Worm (Caenorhabditis elegans) whole organism, L3 larva: ENCODE results near the gene F10A3.17.

ENCODE experiments used
- R02D3.7 ChIP-seq: fragments of 150-350 bp; optimal IDR thresholded peaks from 2 replicates; lab custom pipeline; 2014; ENCODE audit warnings: missing biosample characterization, missing genetic modification characterization
- ZK546.5 ChIP-seq: sonication (generic microtip); optimal IDR thresholded peaks from 2 replicates; lab custom pipeline; 2017; ENCODE audit warnings: missing biosample characterization, missing genetic modification characterization
- aly-2 ChIP-seq: fragments of 150-350 bp; optimal IDR thresholded peaks from 2 replicates; lab custom pipeline; 2014; ENCODE audit warnings: missing biosample characterization, missing genetic modification characterization
- ceh-16 ChIP-seq: sonication (generic microtip); optimal IDR thresholded peaks from 2 replicates; lab custom pipeline; 2017; ENCODE audit warnings: missing biosample characterization, missing genetic modification characterization
- ceh-28 ChIP-seq: fragments of 150-350 bp; optimal IDR thresholded peaks from 2 replicates; lab custom pipeline; 2014; ENCODE audit warnings: missing biosample characterization, missing genetic modification reagents, missing genetic modification characterization
- ceh-9 ChIP-seq: sonication (generic microtip); optimal IDR thresholded peaks from 2 replicates; lab custom pipeline; 2018; ENCODE audit warnings: missing biosample characterization, missing genetic modification characterization
- egl-27 ChIP-seq: sonication (generic microtip); optimal IDR thresholded peaks from 4 replicates; lab custom pipeline; 2017; ENCODE audit warnings: missing biosample characterization, missing genetic modification reagents, missing genetic modification characterization
- egl-5 ChIP-seq: fragments of 150-350 bp; optimal IDR thresholded peaks from 2 replicates; lab custom pipeline; 2017; ENCODE audit warnings: missing biosample characterization, missing genetic modification reagents, missing genetic modification characterization, inconsistent platforms
- elt-1 ChIP-seq: fragments of 150-350 bp; optimal IDR thresholded peaks from 2 replicates; lab custom pipeline; 2014; ENCODE audit warnings: missing biosample characterization, missing genetic modification characterization
- elt-2 ChIP-seq: sonication (generic microtip); optimal IDR thresholded peaks from 2 replicates; lab custom pipeline; 2016; ENCODE audit warnings: missing genetic modification reagents, mild to moderate bottlenecking, missing genetic modification characterization, missing compliant biosample characterization
- eor-1 ChIP-seq, 2 experiments: fragments of 150-350 bp; optimal IDR thresholded peaks; 2 replicates each; lab custom pipeline; 2014 to 2018; ENCODE audit warnings: missing biosample characterization in 2 of 2, missing genetic modification characterization in 2 of 2
- fos-1 ChIP-seq: fragments of 150-350 bp; optimal IDR thresholded peaks from 2 replicates; lab custom pipeline; 2014; ENCODE audit warnings: missing biosample characterization, missing genetic modification characterization
- lin-15B ChIP-seq: fragments of 150-350 bp; optimal IDR thresholded peaks from 2 replicates; lab custom pipeline; 2014; ENCODE audit warnings: missing biosample characterization, missing genetic modification characterization
- lin-39 ChIP-seq: fragments of 150-350 bp; optimal IDR thresholded peaks from 2 replicates; lab custom pipeline; 2018; ENCODE audit warnings: missing biosample characterization, missing genetic modification reagents, missing genetic modification characterization
- mdl-1 ChIP-seq: fragments of 150-350 bp; optimal IDR thresholded peaks from 2 replicates; lab custom pipeline; 2014; ENCODE audit warnings: missing biosample characterization, missing genetic modification characterization
- mml-1 ChIP-seq: fragments of 150-350 bp; sonication (generic microtip); optimal IDR thresholded peaks from 3 replicates; lab custom pipeline; 2014; ENCODE audit warnings: missing biosample characterization, missing genetic modification characterization
- nhr-11 ChIP-seq: fragments of 150-350 bp; optimal IDR thresholded peaks from 2 replicates; lab custom pipeline; 2014; ENCODE audit warnings: missing biosample characterization, missing genetic modification characterization
- nhr-12 ChIP-seq: fragments of 150-350 bp; optimal IDR thresholded peaks from 2 replicates; lab custom pipeline; 2014; ENCODE audit warnings: missing biosample characterization, missing genetic modification characterization
- nhr-23 ChIP-seq: fragments of 150-350 bp; optimal IDR thresholded peaks from 2 replicates; lab custom pipeline; 2014; ENCODE audit warnings: missing biosample characterization, missing genetic modification reagents, missing genetic modification characterization
- nhr-237 ChIP-seq: fragments of 150-350 bp; optimal IDR thresholded peaks from 2 replicates; lab custom pipeline; 2014; ENCODE audit warnings: missing biosample characterization, missing genetic modification characterization
- nhr-28 ChIP-seq: fragments of 150-350 bp; optimal IDR thresholded peaks from 2 replicates; lab custom pipeline; 2014; ENCODE audit warnings: missing biosample characterization, missing genetic modification characterization
- nhr-43 ChIP-seq: sonication (generic microtip); optimal IDR thresholded peaks from 2 replicates; lab custom pipeline; 2016; ENCODE audit warnings: mild to moderate bottlenecking, missing genetic modification characterization, missing compliant biosample characterization; ENCODE audit not compliant: poor library complexity, severe bottlenecking
- nhr-67 ChIP-seq: fragments of 150-350 bp; optimal IDR thresholded peaks from 2 replicates; lab custom pipeline; 2014; ENCODE audit warnings: missing biosample characterization, missing genetic modification characterization
- nhr-76 ChIP-seq: fragments of 150-350 bp; sonication (generic microtip); optimal IDR thresholded peaks from 5 replicates; lab custom pipeline; 2014; ENCODE audit warnings: missing biosample characterization, missing genetic modification characterization
- nhr-77 ChIP-seq: fragments of 150-350 bp; optimal IDR thresholded peaks from 2 replicates; lab custom pipeline; 2014; ENCODE audit warnings: missing biosample characterization, missing genetic modification characterization
- pha-4 ChIP-seq: fragments of 150-350 bp; optimal IDR thresholded peaks from 2 replicates; lab custom pipeline; 2014; ENCODE audit warnings: missing biosample characterization, missing genetic modification reagents, missing genetic modification characterization
- pqm-1 ChIP-seq: fragments of 150-350 bp; optimal IDR thresholded peaks from 2 replicates; lab custom pipeline; 2017; ENCODE audit warnings: missing biosample characterization, missing genetic modification characterization, inconsistent platforms
- sea-2 ChIP-seq: fragments of 150-350 bp; sonication (generic microtip); optimal IDR thresholded peaks from 4 replicates; lab custom pipeline; 2014; ENCODE audit warnings: missing biosample characterization, missing genetic modification reagents, missing genetic modification characterization
- skn-1 ChIP-seq: fragments of 150-350 bp; optimal IDR thresholded peaks from 2 replicates; lab custom pipeline; 2014; ENCODE audit warnings: missing biosample characterization, missing genetic modification characterization
- unc-39 ChIP-seq: sonication (generic microtip); optimal IDR thresholded peaks from 4 replicates; lab custom pipeline; 2017; ENCODE audit warnings: missing biosample characterization, missing genetic modification characterization
- unc-62 ChIP-seq: fragments of 150-350 bp; sonication (generic microtip); optimal IDR thresholded peaks from 4 replicates; lab custom pipeline; 2014; ENCODE audit warnings: missing biosample characterization, missing genetic modification reagents, missing genetic modification characterization
- zag-1 ChIP-seq: fragments of 150-350 bp; optimal IDR thresholded peaks from 2 replicates; lab custom pipeline; 2014; ENCODE audit warnings: missing biosample characterization, missing genetic modification characterization
- ztf-11 ChIP-seq: fragments of 150-350 bp; optimal IDR thresholded peaks from 2 replicates; lab custom pipeline; 2014; ENCODE audit warnings: missing biosample characterization, missing genetic modification characterization
- ztf-4 ChIP-seq: fragments of 150-350 bp; optimal IDR thresholded peaks from 2 replicates; lab custom pipeline; 2014; ENCODE audit warnings: missing biosample characterization, missing genetic modification characterization

Gene F10A3.17

DNA sequence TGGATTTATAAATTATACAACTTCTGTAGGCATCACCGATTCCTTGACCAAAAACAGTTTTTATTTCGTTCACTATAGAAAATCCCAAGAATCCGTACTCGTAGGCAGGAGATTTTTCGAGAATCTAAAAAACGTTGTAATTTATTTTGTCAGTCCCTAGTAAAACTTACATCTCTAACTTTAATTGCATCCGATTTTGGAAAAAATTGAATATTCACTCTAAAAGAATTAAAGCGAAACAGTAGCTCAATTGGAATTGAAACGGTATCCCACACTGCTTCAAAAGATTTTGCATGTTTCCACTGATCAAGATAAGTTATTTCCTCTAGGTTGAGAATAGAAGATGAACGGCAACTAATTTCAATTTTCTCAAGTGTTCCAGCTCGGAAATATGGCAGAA lies 28.2 kb downstream of the F10A3.17 start, which contains the start of gene fbxa-142:
Gene fbxa-142, minus strand, starts transcription at position 101 of the 400 bp plus-strand sequence.
- TF ChIP-seq mml-1 (tag; lab: Kevin White, UChicago) (no peak), eor-1 (tag; optimal IDR thresholded peaks at IDR 0.05; lab: Kevin White, UChicago) (no peak), ztf-11 (no peak), unc-39 (no peak), zag-1 (tag; lab: Kevin White, UChicago) (no peak), nhr-77 (tag; lab: Kevin White, UChicago) (no peak), nhr-67 (tag; lab: Kevin White, UChicago) (no peak), elt-1 (tag; lab: Kevin White, UChicago) (no peak), sea-2 (no peak)

ce11 chrV:16129116-16129515 lies 30.4 kb downstream of the F10A3.17 start:
- peak; percentile 49 for TF ChIP-seq pha-4 (tag; lab: Kevin White, UChicago)
- no peak for TF ChIP-seq nhr-76 (tag; lab: Kevin White, UChicago)
- no peak for TF ChIP-seq mdl-1 (tag; lab: Kevin White, UChicago)
- TF ChIP-seq nhr-43 (tag; lab: Kevin White, UChicago): no peak
- TF ChIP-seq pqm-1 (tag; lab: Kevin White, UChicago): peak; percentile 74
- peak; percentile 63 for TF ChIP-seq elt-2 (tag; lab: Kevin White, UChicago)

ce11 chrV:16127401-16127800 lies 32.1 kb downstream of the F10A3.17 start, which contains the start of gene fbxa-143:
TSS of gene fbxa-143 (minus strand) at chrV:16127501.
- no peak for TF ChIP-seq ztf-4 (tag; lab: Kevin White, UChicago)
- TF ChIP-seq nhr-11 (tag; lab: Kevin White, UChicago): no peak
- TF ChIP-seq ceh-16 (tag; lab: Kevin White, UChicago): no peak
- no peak for TF ChIP-seq fos-1 (tag; lab: Kevin White, UChicago)
- TF ChIP-seq egl-5: no peak
- TF ChIP-seq nhr-23 (tag; lab: Kevin White, UChicago): no peak
- TF ChIP-seq ZK546.5 (tag; lab: Kevin White, UChicago): no peak
- no peak for TF ChIP-seq nhr-77 (tag; lab: Kevin White, UChicago)
- TF ChIP-seq nhr-76 (tag; lab: Kevin White, UChicago): no peak
- TF ChIP-seq lin-15B: no peak
- TF ChIP-seq aly-2: no peak
- TF ChIP-seq, all 47 proteins: peak for 0

- TF ChIP-seq nhr-28 (tag; lab: Kevin White, UChicago) (no peak), ceh-28 (no peak), unc-39 (no peak), zag-1 (tag; lab: Kevin White, UChicago) (no peak)
Observed at ce11 chrV:16124739-16125138, 34.8 kb downstream of the F10A3.17 start, which contains the start of gene nhr-111. TSS of gene nhr-111 (minus strand) at chrV:16124839.

- TF ChIP-seq nhr-12 (no peak), pha-4 (tag; lab: Kevin White, UChicago) (peak; percentile 56), pqm-1 (tag; lab: Kevin White, UChicago) (peak; percentile 1)
Observed at ce11 chrV:16121451-16121850, 38.0 kb downstream of the F10A3.17 start.

- TF ChIP-seq elt-2 (tag; lab: Kevin White, UChicago): peak; percentile 67
- TF ChIP-seq nhr-237 (tag; lab: Kevin White, UChicago): no peak
- no peak for TF ChIP-seq unc-62
- no peak for TF ChIP-seq skn-1 (tag; lab: Kevin White, UChicago)
- no peak for TF ChIP-seq lin-15B
- peak; percentile 57 for TF ChIP-seq pha-4 (tag; lab: Kevin White, UChicago)
Observed at ce11 chrV:16120922-16121321, 38.6 kb downstream of the F10A3.17 start, which contains the start of gene skr-3. TSS of gene skr-3 (plus strand) at chrV:16121084.

ce11 chrV:16120499-16120898 lies 39.0 kb downstream of the F10A3.17 start:
- TF ChIP-seq ceh-9 (no peak), nhr-11 (tag; lab: Kevin White, UChicago) (no peak), nhr-67 (tag; lab: Kevin White, UChicago) (no peak), lin-39 (tag; lab: Kevin White, UChicago) (no peak), R02D3.7 (tag; lab: Kevin White, UChicago) (no peak), zag-1 (tag; lab: Kevin White, UChicago) (no peak), ZK546.5 (tag; lab: Kevin White, UChicago) (no peak), pha-4 (tag; lab: Kevin White, UChicago) (no peak), lin-15B (no peak), fos-1 (tag; lab: Kevin White, UChicago) (no peak), egl-27 (tag; lab: Kevin White, UChicago) (no peak)
